Worm (Caenorhabditis elegans) whole organism, late embryonic: ENCODE results near the gene mlc-3.
A peak's percentile ranks its signal among the peaks of the same experiment; 100 is the strongest.

Experiments used
- C08G9.2 ChIP-seq: sonication (generic microtip); optimal IDR thresholded peaks from 2 replicates; lab custom pipeline; 2016; ENCODE audit warnings: mild to moderate bottlenecking, missing genetic modification characterization, moderate library complexity, missing compliant biosample characterization
- C38D4.7 ChIP-seq: fragments of 200-800 bp; sonication (Bioruptor generic); optimal IDR thresholded peaks from 2 replicates; lab custom pipeline; 2018; ENCODE audit warnings: mild to moderate bottlenecking, missing genetic modification characterization, moderate library complexity, missing compliant biosample characterization
- F13H6.1 ChIP-seq: sonication (generic microtip); optimal IDR thresholded peaks from 2 replicates; lab custom pipeline; 2016; ENCODE audit warnings: missing genetic modification characterization, missing compliant biosample characterization
- K02D7.2 ChIP-seq: sonication (generic microtip); optimal IDR thresholded peaks from 2 replicates; lab custom pipeline; 2017; ENCODE audit warnings: mild to moderate bottlenecking, missing genetic modification characterization, missing compliant biosample characterization
- K09A11.1 ChIP-seq: sonication (generic microtip); optimal IDR thresholded peaks from 2 replicates; lab custom pipeline; 2017; ENCODE audit warnings: antibody characterized with exemption, mild to moderate bottlenecking, missing genetic modification characterization, missing compliant biosample characterization; ENCODE audit not compliant: insufficient read depth
- T23F11.4 ChIP-seq: fragments of 200-800 bp; sonication (Bioruptor generic); optimal IDR thresholded peaks from 2 replicates; lab custom pipeline; 2018; ENCODE audit warnings: mild to moderate bottlenecking, missing genetic modification characterization, missing compliant biosample characterization
- Y22D7AL.16 ChIP-seq: sonication (generic microtip); optimal IDR thresholded peaks from 2 replicates; lab custom pipeline; 2016; ENCODE audit warnings: missing genetic modification characterization, missing compliant biosample characterization
- ahr-1 ChIP-seq: sonication (generic microtip); optimal IDR thresholded peaks from 2 replicates; lab custom pipeline; 2016; ENCODE audit warnings: missing genetic modification characterization, missing compliant biosample characterization
- ama-1 ChIP-seq: fragments of 150-350 bp; optimal IDR thresholded peaks from 2 replicates; lab custom pipeline; 2014
- ceh-14 ChIP-seq: sonication (generic microtip); optimal IDR thresholded peaks from 2 replicates; lab custom pipeline; 2016; ENCODE audit warnings: missing genotype, missing genetic modification characterization, missing compliant biosample characterization
- ceh-19 ChIP-seq: fragments of 200-800 bp; sonication (Bioruptor generic); optimal IDR thresholded peaks from 2 replicates; lab custom pipeline; 2018; ENCODE audit warnings: mild to moderate bottlenecking, missing genetic modification characterization, missing compliant biosample characterization
- ceh-2 ChIP-seq: sonication (generic microtip); optimal IDR thresholded peaks from 2 replicates; lab custom pipeline; 2016; ENCODE audit warnings: missing genotype, missing genetic modification characterization, missing compliant biosample characterization
- ceh-22 ChIP-seq: sonication (generic microtip); optimal IDR thresholded peaks from 2 replicates; lab custom pipeline; 2017; ENCODE audit warnings: missing biosample characterization, missing genetic modification characterization
- ceh-24 ChIP-seq: sonication (generic microtip); optimal IDR thresholded peaks from 2 replicates; lab custom pipeline; 2016; ENCODE audit warnings: mild to moderate bottlenecking, missing genetic modification characterization, missing compliant biosample characterization
- ceh-31 ChIP-seq: sonication (generic microtip); optimal IDR thresholded peaks from 2 replicates; lab custom pipeline; 2016; ENCODE audit warnings: missing genetic modification characterization, missing compliant biosample characterization
- ceh-34 ChIP-seq: sonication (generic microtip); optimal IDR thresholded peaks from 2 replicates; lab custom pipeline; 2016; ENCODE audit warnings: mild to moderate bottlenecking, missing genetic modification characterization, missing compliant biosample characterization
- ceh-48 ChIP-seq: sonication (generic microtip); optimal IDR thresholded peaks from 2 replicates; lab custom pipeline; 2016; ENCODE audit warnings: missing genetic modification characterization, inconsistent platforms, missing compliant biosample characterization
- ceh-6 ChIP-seq: fragments of 200-800 bp; sonication (Bioruptor generic); optimal IDR thresholded peaks from 2 replicates; lab custom pipeline; 2018; ENCODE audit warnings: mild to moderate bottlenecking, missing genetic modification characterization, missing compliant biosample characterization
- ceh-9 ChIP-seq: sonication (generic microtip); optimal IDR thresholded peaks from 2 replicates; lab custom pipeline; 2016; ENCODE audit warnings: mild to moderate bottlenecking, missing genetic modification characterization, inconsistent platforms, missing compliant biosample characterization
- che-1 ChIP-seq: sonication (generic microtip); optimal IDR thresholded peaks from 2 replicates; lab custom pipeline; 2016; ENCODE audit warnings: mild to moderate bottlenecking, missing genetic modification characterization, missing compliant biosample characterization
- dve-1 ChIP-seq: sonication (generic microtip); optimal IDR thresholded peaks from 2 replicates; lab custom pipeline; 2017; ENCODE audit warnings: antibody characterized with exemption, mild to moderate bottlenecking, missing genetic modification characterization, missing compliant biosample characterization
- elt-2 ChIP-seq: sonication (generic microtip); optimal IDR thresholded peaks from 2 replicates; lab custom pipeline; 2016; ENCODE audit warnings: missing genetic modification reagents, missing genetic modification characterization, missing compliant biosample characterization
- elt-4 ChIP-seq: sonication (generic microtip); optimal IDR thresholded peaks from 2 replicates; lab custom pipeline; 2016; ENCODE audit warnings: missing genetic modification characterization, missing compliant biosample characterization
- ets-4 ChIP-seq: sonication (generic microtip); optimal IDR thresholded peaks from 2 replicates; lab custom pipeline; 2016; ENCODE audit warnings: missing genetic modification characterization, missing compliant biosample characterization
- fax-1 ChIP-seq: sonication (generic microtip); optimal IDR thresholded peaks from 2 replicates; lab custom pipeline; 2016; ENCODE audit warnings: missing genotype, missing genetic modification characterization, missing compliant biosample characterization
- fkh-10 ChIP-seq: fragments of 150-350 bp; optimal IDR thresholded peaks from 2 replicates; lab custom pipeline; 2014; ENCODE audit warnings: missing biosample characterization, missing genetic modification reagents, missing genetic modification characterization
- gmeb-2 ChIP-seq: sonication (generic microtip); optimal IDR thresholded peaks from 2 replicates; lab custom pipeline; 2016; ENCODE audit warnings: missing genetic modification characterization, inconsistent platforms, missing compliant biosample characterization
- hlh-13 ChIP-seq: fragments of 200-800 bp; sonication (Bioruptor generic); optimal IDR thresholded peaks from 2 replicates; lab custom pipeline; 2018; ENCODE audit warnings: mild to moderate bottlenecking, missing genetic modification characterization, missing compliant biosample characterization
- hlh-15 ChIP-seq: sonication (generic microtip); optimal IDR thresholded peaks from 2 replicates; lab custom pipeline; 2016; ENCODE audit warnings: missing genetic modification characterization, missing compliant biosample characterization
- hlh-30 ChIP-seq: sonication (generic microtip); optimal IDR thresholded peaks from 2 replicates; lab custom pipeline; 2017; ENCODE audit warnings: antibody characterized with exemption, missing genetic modification characterization, missing compliant biosample characterization; ENCODE audit not compliant: insufficient read depth
- lim-6 ChIP-seq: sonication (generic microtip); optimal IDR thresholded peaks from 2 replicates; lab custom pipeline; 2016; ENCODE audit warnings: missing genetic modification characterization, missing compliant biosample characterization
- lin-11 ChIP-seq: fragments of 200-800 bp; sonication (Bioruptor generic); optimal IDR thresholded peaks from 2 replicates; lab custom pipeline; 2018; ENCODE audit warnings: mild to moderate bottlenecking, missing genetic modification characterization, missing compliant biosample characterization
- madf-2 ChIP-seq: sonication (generic microtip); optimal IDR thresholded peaks from 2 replicates; lab custom pipeline; 2017; ENCODE audit warnings: missing genetic modification characterization, missing compliant biosample characterization
- mec-3 ChIP-seq: sonication (generic microtip); optimal IDR thresholded peaks from 2 replicates; lab custom pipeline; 2016; ENCODE audit warnings: borderline replicate concordance, missing genetic modification characterization, missing compliant biosample characterization
- nfya-1 ChIP-seq: sonication (generic microtip); optimal IDR thresholded peaks from 2 replicates; lab custom pipeline; 2017; ENCODE audit warnings: missing genetic modification characterization, mild to moderate bottlenecking, missing compliant biosample characterization, antibody characterized with exemption, moderate library complexity
- nhr-232 ChIP-seq: sonication (generic microtip); optimal IDR thresholded peaks from 2 replicates; lab custom pipeline; 2016; ENCODE audit warnings: missing genetic modification characterization, missing compliant biosample characterization
- npax-4 ChIP-seq: sonication (generic microtip); optimal IDR thresholded peaks from 2 replicates; lab custom pipeline; 2016; ENCODE audit warnings: missing genetic modification characterization, missing compliant biosample characterization
- pha-2 ChIP-seq: sonication (generic microtip); optimal IDR thresholded peaks from 2 replicates; lab custom pipeline; 2017; ENCODE audit warnings: mild to moderate bottlenecking, missing genetic modification characterization, missing compliant biosample characterization
- pha-4 ChIP-seq: fragments of 150-350 bp; optimal IDR thresholded peaks from 2 replicates; lab custom pipeline; 2018; ENCODE audit warnings: missing biosample characterization, missing genetic modification reagents, missing genetic modification characterization
- pqm-1 ChIP-seq: sonication (generic microtip); optimal IDR thresholded peaks from 2 replicates; lab custom pipeline; 2016; ENCODE audit warnings: missing genetic modification characterization, missing compliant biosample characterization
- pros-1 ChIP-seq: fragments of 150-350 bp; optimal IDR thresholded peaks from 2 replicates; lab custom pipeline; 2014; ENCODE audit warnings: missing biosample characterization, missing genetic modification reagents, missing genetic modification characterization
- ref-2 ChIP-seq: sonication (generic microtip); optimal IDR thresholded peaks from 2 replicates; lab custom pipeline; 2016; ENCODE audit warnings: missing genetic modification characterization, missing compliant biosample characterization
- rnt-1 ChIP-seq: sonication (generic microtip); optimal IDR thresholded peaks from 2 replicates; lab custom pipeline; 2016; ENCODE audit warnings: missing genetic modification characterization, missing compliant biosample characterization
- sdc-2 ChIP-seq: sonication (generic microtip); optimal IDR thresholded peaks from 2 replicates; lab custom pipeline; 2016; ENCODE audit warnings: missing genotype, missing genetic modification characterization, missing compliant biosample characterization
- sox-2 ChIP-seq: fragments of 200-800 bp; sonication (Bioruptor generic); IDR thresholded peaks from 2 replicates; pipeline ENCODE4 v1.3.6; 2022; ENCODE audit warnings: missing genetic modification reagents, missing genetic modification characterization, missing compliant biosample characterization
- tbx-7 ChIP-seq: sonication (generic microtip); optimal IDR thresholded peaks from 2 replicates; lab custom pipeline; 2016; ENCODE audit warnings: missing genotype, missing genetic modification characterization, missing compliant biosample characterization
- zip-5 ChIP-seq: sonication (generic microtip); optimal IDR thresholded peaks from 2 replicates; lab custom pipeline; 2016; ENCODE audit warnings: missing genetic modification characterization, missing compliant biosample characterization

mlc-3 gene

ce11 chrIII:5603439-5603986, 38.7 kb downstream of the mlc-3 start, which contains the start of gene madf-11 (continued):
- TF ChIP-seq pha-2 (tag; lab: Kevin White, UChicago), result peak; percentile 21
- TF ChIP-seq pqm-1 (tag; lab: Kevin White, UChicago), result no peak
- no peak for TF ChIP-seq dve-1 (tag; lab: Kevin White, UChicago)
- no peak for TF ChIP-seq pros-1 (tag; lab: Kevin White, UChicago)
- TF ChIP-seq mec-3, result peak; percentile 82
- TF ChIP-seq K02D7.2 (tag; lab: Kevin White, UChicago), result no peak
- no peak for TF ChIP-seq T23F11.4 (GFP tag; lab: Kevin White, UChicago)
- peak; percentile 29 for TF ChIP-seq ceh-19 (GFP tag; lab: Kevin White, UChicago)
- TF ChIP-seq npax-4 (tag; lab: Kevin White, UChicago), result no peak
- peak; percentile 46 for TF ChIP-seq nfya-1 (tag; lab: Kevin White, UChicago)
- peak; percentile 26 for TF ChIP-seq ceh-34
- no peak for TF ChIP-seq nhr-232 (tag; lab: Kevin White, UChicago)
- peak; percentile 27 for TF ChIP-seq zip-5 (tag; lab: Kevin White, UChicago)
- TF ChIP-seq hlh-13, result no peak
- no peak for TF ChIP-seq K09A11.1 (tag; lab: Kevin White, UChicago)
- TF ChIP-seq che-1 (tag; lab: Kevin White, UChicago), result no peak
- peak; percentile 36 for TF ChIP-seq elt-2 (tag; lab: Kevin White, UChicago)
- TF ChIP-seq ceh-31 (tag; lab: Kevin White, UChicago), result peak; percentile 94
- no peak for TF ChIP-seq elt-4
- TF ChIP-seq ref-2 (tag; lab: Kevin White, UChicago), result peak; percentile 65
- peak; percentile 70 for TF ChIP-seq tbx-7 (tag; lab: Kevin White, UChicago)
- peak; percentile 64 for TF ChIP-seq ceh-48 (tag; lab: Kevin White, UChicago)
- TF ChIP-seq sox-2, result no peak
- no peak for TF ChIP-seq madf-2
- TF ChIP-seq C08G9.2, result peak; percentile 88
- no peak for TF ChIP-seq hlh-30 (tag; lab: Kevin White, UChicago)
- no peak for TF ChIP-seq lim-6 (tag; lab: Kevin White, UChicago)
- TF ChIP-seq sdc-2 (tag; lab: Kevin White, UChicago), result peak; percentile 17
- peak; percentile 37 for TF ChIP-seq fax-1
- TF ChIP-seq rnt-1, result peak; percentile 74
- no peak for TF ChIP-seq ceh-24 (tag; lab: Kevin White, UChicago)
- peak; percentile 82 for TF ChIP-seq ceh-2
- TF ChIP-seq Y22D7AL.16 (tag; lab: Kevin White, UChicago), result no peak
- no peak for TF ChIP-seq pha-4
- TF ChIP-seq gmeb-2 (tag; lab: Kevin White, UChicago), result no peak
- no peak for TF ChIP-seq ceh-22 (tag; lab: Kevin White, UChicago)
- peak; percentile 46 for TF ChIP-seq ceh-14 (tag; lab: Kevin White, UChicago)
- TF ChIP-seq ceh-9 (tag; lab: Kevin White, UChicago), result no peak
- peak; percentile 98 for TF ChIP-seq ets-4
- no peak for TF ChIP-seq ahr-1 (tag; lab: Kevin White, UChicago)
- TF ChIP-seq hlh-15 (tag; lab: Kevin White, UChicago), result no peak

ce11 chrIII:5604080-5604479, 39.3 kb downstream of the mlc-3 start, which contains the start of gene xnd-1:
TSS of gene xnd-1 (plus strand) at chrIII:5604460.
- TF ChIP-seq hlh-13 (no peak), sox-2 (no peak), fkh-10 (GFP tag; lab: Kevin White, UChicago) (no peak), ceh-6 (GFP tag; lab: Kevin White, UChicago) (no peak), lin-11 (tag; lab: Kevin White, UChicago) (no peak), F13H6.1 (no peak), ceh-22 (tag; lab: Kevin White, UChicago) (no peak), ama-1 (lab: Kevin White, UChicago) (no peak), hlh-15 (tag; lab: Kevin White, UChicago) (no peak), nhr-232 (tag; lab: Kevin White, UChicago) (no peak), ceh-34 (no peak), C38D4.7 (GFP tag; lab: Kevin White, UChicago) (no peak), tbx-7 (tag; lab: Kevin White, UChicago) (no peak), rnt-1 (no peak), pqm-1 (tag; lab: Kevin White, UChicago) (no peak), hlh-30 (tag; lab: Kevin White, UChicago) (no peak)
- TF ChIP-seq, all 69 proteins: peak for 0
